Worm (Caenorhabditis elegans) whole organism, midembryonic: ENCODE results near the gene W01F3.2.

Source experiments
- T22C8.4 ChIP-seq: fragments of 200-800 bp; sonication (Bioruptor generic); IDR thresholded peaks from 2 replicates; pipeline ENCODE4 v1.3.6; 2022; ENCODE audit warnings: missing genetic modification characterization, missing compliant biosample characterization
- flt-1 ChIP-seq: fragments of 200-800 bp; sonication (Bioruptor generic); IDR thresholded peaks from 2 replicates; pipeline ENCODE4 v1.3.6; 2022; ENCODE audit warnings: missing genetic modification characterization, missing compliant biosample characterization
- ztf-23 ChIP-seq: fragments of 200-800 bp; sonication (Bioruptor generic); IDR thresholded peaks from 2 replicates; pipeline ENCODE4 v1.3.6; 2022; ENCODE audit warnings: missing genetic modification reagents, missing genetic modification characterization, missing compliant biosample characterization

- no peak for TF ChIP-seq ztf-23 (GFP tag; lab: Robert Waterston, UW)
- TF ChIP-seq T22C8.4 (GFP tag; lab: Robert Waterston, UW): no peak
- no peak for TF ChIP-seq flt-1
Observed at ce11 chrV:20681824-20682223, 21.7 kb downstream of the W01F3.2 start.
